Worm (Caenorhabditis elegans) whole organism, L4/young adult: ENCODE measurements around the gene F58H1.3.

Source experiments
- dao-5 ChIP-seq: sonication (generic microtip); optimal IDR thresholded peaks from 2 replicates; lab custom pipeline; 2016; ENCODE audit warnings: missing genotype, missing genetic modification characterization, moderate library complexity, missing compliant biosample characterization
- him-1 ChIP-seq: sonication (generic microtip); optimal IDR thresholded peaks from 2 replicates; lab custom pipeline; 2016; ENCODE audit warnings: missing genotype, missing genetic modification reagents, missing genetic modification characterization, missing compliant biosample characterization

DNA sequence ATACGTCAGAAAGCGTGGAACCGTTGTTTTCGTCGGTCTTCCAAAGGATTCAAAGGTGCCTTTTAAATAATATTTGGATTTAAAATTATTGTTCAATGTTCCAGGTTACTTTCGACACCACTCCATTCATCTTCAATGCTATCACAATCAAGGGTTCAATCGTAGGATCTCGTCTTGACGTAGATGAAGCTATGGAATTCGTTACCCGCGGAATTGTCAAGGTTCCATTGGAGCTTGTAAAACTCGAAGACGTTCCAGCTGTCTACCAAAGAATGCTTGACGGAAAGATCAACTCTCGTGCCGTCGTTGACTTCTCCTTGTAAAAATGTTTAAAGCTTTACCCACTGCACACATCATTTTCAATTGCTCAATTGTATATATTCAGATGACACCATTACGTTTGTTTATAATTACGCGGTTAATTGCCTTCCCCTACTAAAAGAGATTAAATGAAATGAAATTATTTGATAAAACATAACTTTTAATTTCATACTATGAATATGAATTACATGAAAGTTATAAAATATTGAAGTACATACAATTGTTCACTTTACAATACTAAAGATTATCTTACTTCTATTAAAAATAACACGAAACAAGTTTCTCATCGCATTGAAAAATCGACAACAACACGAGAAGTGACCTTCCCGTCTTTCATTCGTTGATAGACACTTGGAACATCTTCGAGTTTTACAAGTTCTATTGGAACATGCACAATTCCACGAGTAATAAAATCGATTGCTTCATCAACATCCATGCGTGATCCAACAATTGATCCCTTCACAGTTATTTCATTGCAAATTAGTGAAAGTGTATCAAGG lies 44.5 kb upstream of the F58H1.3 start:
- TF ChIP-seq him-1 (tag; lab: Kevin White, UChicago) = no peak
- TF ChIP-seq dao-5 (tag; lab: Kevin White, UChicago) = no peak
